Fruit fly (Drosophila melanogaster): ENCODE measurements around the gene CG18549.
A peak's percentile ranks its signal among the peaks of the same experiment; 100 is the strongest.

CG18549 gene

dm6 chr3R:12442601-12443533 is 6.2 kb upstream of the CG18549 start:
- no peak for TF ChIP-seq CG30431 (GFP tag; optimal IDR thresholded peaks at IDR 0.05)
- no peak for TF ChIP-seq CG2889 (GFP tag; IDR thresholded peaks at IDR 0.05)
- TF ChIP-seq HLH4C (GFP tag; IDR thresholded peaks at IDR 0.05; ENCODE audit: partially characterized antibody): no peak
- TF ChIP-seq onecut (GFP tag; IDR thresholded peaks at IDR 0.05): no peak
- peak; percentile 8 for TF ChIP-seq Xbp1 (GFP tag; optimal IDR thresholded peaks at IDR 0.05)
- TF ChIP-seq CG12942 (GFP tag; optimal IDR thresholded peaks at IDR 0.05): no peak
- no peak for TF ChIP-seq CG4730 (GFP tag; IDR thresholded peaks at IDR 0.05)
- TF ChIP-seq pum (GFP tag; optimal IDR thresholded peaks at IDR 0.05): no peak
- 0 out of 2 replicates have a peak, but pooled peaks have one; percentile 24 for TF ChIP-seq stc (GFP tag; IDR thresholded peaks at IDR 0.05)
- no peak for TF ChIP-seq Myb (GFP tag; optimal IDR thresholded peaks at IDR 0.05)
- no peak for TF ChIP-seq CHES-1-like (GFP tag; optimal IDR thresholded peaks at IDR 0.05)
- TF ChIP-seq B-H1 (GFP tag; IDR thresholded peaks at IDR 0.05): no peak
- no peak for TF ChIP-seq CG5953 (GFP tag; IDR thresholded peaks at IDR 0.05)
- TF ChIP-seq Lpt (GFP tag; optimal IDR thresholded peaks at IDR 0.05): no peak
- peak; percentile 23 for TF ChIP-seq CG2712 (tag; optimal IDR thresholded peaks at IDR 0.05)
- no peak for TF ChIP-seq sqz (GFP tag; optimal IDR thresholded peaks at IDR 0.05)
- TF ChIP-seq oc (tag; optimal IDR thresholded peaks at IDR 0.05): no peak
- TF ChIP-seq lilli (GFP tag; optimal IDR thresholded peaks at IDR 0.05): peak; percentile 56
- TF ChIP-seq CG7963 (GFP tag; IDR thresholded peaks at IDR 0.05; ENCODE audit: partially characterized antibody): no peak
- no peak for TF ChIP-seq grn (GFP tag; optimal IDR thresholded peaks at IDR 0.05)
- no peak for TF ChIP-seq unc-4 (GFP tag; IDR thresholded peaks at IDR 0.05; ENCODE audit: partially characterized antibody)
- no peak for TF ChIP-seq klu (GFP tag; IDR thresholded peaks at IDR 0.05)
- TF ChIP-seq hb (GFP tag; IDR thresholded peaks at IDR 0.05; ENCODE audit: partially characterized antibody): no peak
- no peak for TF ChIP-seq CG43689 (GFP tag; IDR thresholded peaks at IDR 0.05)
- TF ChIP-seq lola (GFP tag; optimal IDR thresholded peaks at IDR 0.05): no peak
- no peak for TF ChIP-seq CG7786 (GFP tag; optimal IDR thresholded peaks at IDR 0.05)
- peak; percentile 9 for TF ChIP-seq cg (GFP tag; optimal IDR thresholded peaks at IDR 0.05)
- TF ChIP-seq Bdp1 (GFP tag; optimal IDR thresholded peaks at IDR 0.05): no peak
- TF ChIP-seq CG11695 (GFP tag; IDR thresholded peaks at IDR 0.05): peak; percentile 66; the same call in 2 of the 3 replicates
- TF ChIP-seq trh (GFP tag; optimal IDR thresholded peaks at IDR 0.05): no peak
- TF ChIP-seq sisA (GFP tag; IDR thresholded peaks at IDR 0.05): no peak
- TF ChIP-seq CG8359 (GFP tag; optimal IDR thresholded peaks at IDR 0.05; ENCODE audit: borderline replicate concordance): no peak
- peak; percentile 64 for TF ChIP-seq grau (tag; optimal IDR thresholded peaks at IDR 0.05)
- no peak for TF ChIP-seq ewg (GFP tag; optimal IDR thresholded peaks at IDR 0.05)
- TF ChIP-seq CG7372 (GFP tag; IDR thresholded peaks at IDR 0.05): no peak
- TF ChIP-seq cas (GFP tag; IDR thresholded peaks at IDR 0.05): no peak
- TF ChIP-seq Six4 (GFP tag; optimal IDR thresholded peaks at IDR 0.05): no peak
- TF ChIP-seq ac (GFP tag; optimal IDR thresholded peaks at IDR 0.05): no peak
- no peak for TF ChIP-seq CG18619 (GFP tag; optimal IDR thresholded peaks at IDR 0.05)
- TF ChIP-seq jing (GFP tag; optimal IDR thresholded peaks at IDR 0.05): no peak
- no peak for TF ChIP-seq her (GFP tag; optimal IDR thresholded peaks at IDR 0.05)
- TF ChIP-seq Abd-B (GFP tag; optimal IDR thresholded peaks at IDR 0.05): no peak
- no peak for TF ChIP-seq vnd (GFP tag; IDR thresholded peaks at IDR 0.05; ENCODE audit: partially characterized antibody)
- TF ChIP-seq Hand (GFP tag; optimal IDR thresholded peaks at IDR 0.05): peak; percentile 4
- TF ChIP-seq CG10543 (GFP tag; optimal IDR thresholded peaks at IDR 0.05): no peak
- no peak for TF ChIP-seq CG6272 (GFP tag; IDR thresholded peaks at IDR 0.05)
- TF ChIP-seq NFAT (GFP tag; IDR thresholded peaks at IDR 0.05): no peak
- peak; percentile 39 for TF ChIP-seq ind (GFP tag; optimal IDR thresholded peaks at IDR 0.05)
- TF ChIP-seq caup (GFP tag; optimal IDR thresholded peaks at IDR 0.05; ENCODE audit: severe bottlenecking): no peak

All from whole organism, embryonic.